Fruit fly (Drosophila melanogaster): ENCODE measurements around the gene CG7627.

CG7627 gene

DNA sequence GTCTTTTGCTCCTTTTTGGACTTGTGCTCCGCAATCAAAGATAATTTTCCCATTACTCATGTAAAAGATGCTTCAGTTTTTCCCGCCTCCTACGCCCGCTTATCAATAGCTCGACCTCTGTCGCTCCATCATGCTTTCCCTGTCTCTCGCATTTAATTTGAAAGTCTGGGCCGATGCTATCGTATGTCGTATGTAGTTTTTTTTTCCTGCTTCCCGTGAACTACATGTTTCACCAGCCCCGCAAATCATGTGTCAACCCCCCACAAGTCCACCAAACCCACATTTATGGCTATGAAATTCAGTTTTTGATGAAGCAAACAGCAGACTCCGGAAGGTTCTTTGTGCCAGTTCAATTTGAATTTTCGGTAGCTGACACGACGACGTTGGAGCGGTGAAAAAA lies 19.9 kb downstream of the CG7627 start, which contains the start of gene CG14273:
Gene CG14273, plus strand, starts transcription at position 301 of the 400 bp plus-strand sequence.
- TF ChIP-seq CG15710 (tag; optimal IDR thresholded peaks at IDR 0.05) = no peak
- no peak for TF ChIP-seq EcR (GFP tag; optimal IDR thresholded peaks at IDR 0.05)
- no peak for TF ChIP-seq Snoo (tag; optimal IDR thresholded peaks at IDR 0.05)
- TF ChIP-seq CG14655 (GFP tag; optimal IDR thresholded peaks at IDR 0.05) = no peak
- no peak for TF ChIP-seq D1 (tag; optimal IDR thresholded peaks at IDR 0.05)
- TF ChIP-seq CG9948 (tag; optimal IDR thresholded peaks at IDR 0.05) = no peak
- TF ChIP-seq CG13204 (GFP tag; optimal IDR thresholded peaks at IDR 0.05) = no peak
- TF ChIP-seq CG10348 (GFP tag; IDR thresholded peaks at IDR 0.05) = no peak
- TF ChIP-seq CG32121 (GFP tag; IDR thresholded peaks at IDR 0.05) = no peak
- TF ChIP-seq CG4496 (GFP tag; IDR thresholded peaks at IDR 0.05) = no peak
- TF ChIP-seq Pif1B (GFP tag; optimal IDR thresholded peaks at IDR 0.05) = no peak
- TF ChIP-seq CG12605 (GFP tag; IDR thresholded peaks at IDR 0.05) = no peak
- no peak for TF ChIP-seq CG34367 (tag; optimal IDR thresholded peaks at IDR 0.05)
- TF ChIP-seq CG17806 (tag; optimal IDR thresholded peaks at IDR 0.05) = no peak
- TF ChIP-seq Ets98B (GFP tag; IDR thresholded peaks at IDR 0.05) = no peak
- TF ChIP-seq Pif1A (GFP tag; optimal IDR thresholded peaks at IDR 0.05) = no peak

DNA sequence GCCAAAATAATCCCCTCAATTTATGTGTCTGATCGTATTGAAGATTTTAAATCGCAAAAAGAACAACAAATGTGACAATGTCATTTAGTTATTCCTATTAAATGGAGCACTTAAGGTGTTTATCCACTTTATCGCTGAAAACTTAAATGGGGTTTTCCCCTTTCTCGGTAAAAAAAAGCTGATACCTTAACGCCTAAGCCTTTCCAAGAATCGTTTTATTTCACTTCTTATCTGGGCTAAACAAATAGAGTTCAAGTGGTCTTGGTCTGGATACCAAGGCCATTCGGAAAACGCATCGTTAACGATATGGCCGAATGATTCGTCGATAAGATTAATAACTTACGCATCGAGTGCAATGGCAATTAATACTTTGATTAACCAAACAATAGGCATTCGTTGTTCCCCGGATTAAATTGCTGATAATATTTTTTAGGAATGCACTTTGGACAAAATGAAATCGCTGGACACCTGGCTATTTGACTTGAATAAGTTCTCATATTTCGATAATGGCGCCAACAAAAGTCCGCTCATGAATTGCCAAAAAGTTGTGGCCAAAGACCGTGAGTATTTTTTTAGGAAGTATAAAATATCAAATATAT lies 22.4 kb downstream of the CG7627 start:
- TF ChIP-seq EcR (GFP tag; optimal IDR thresholded peaks at IDR 0.05) (no peak), Pif1B (GFP tag; optimal IDR thresholded peaks at IDR 0.05) (no peak), D1 (tag; optimal IDR thresholded peaks at IDR 0.05) (no peak), fd96Ca (GFP tag; IDR thresholded peaks at IDR 0.05) (no peak), CG32121 (GFP tag; IDR thresholded peaks at IDR 0.05) (no peak), CG10348 (GFP tag; IDR thresholded peaks at IDR 0.05) (no peak), CG9948 (tag; optimal IDR thresholded peaks at IDR 0.05) (no peak), CG34367 (tag; optimal IDR thresholded peaks at IDR 0.05) (no peak), CG4496 (GFP tag; IDR thresholded peaks at IDR 0.05) (no peak), CG14655 (GFP tag; optimal IDR thresholded peaks at IDR 0.05) (no peak), CG8159 (tag; optimal IDR thresholded peaks at IDR 0.05) (no peak), CG8301 (tag; optimal IDR thresholded peaks at IDR 0.05) (no peak), CG15710 (tag; optimal IDR thresholded peaks at IDR 0.05) (no peak), CG12605 (GFP tag; IDR thresholded peaks at IDR 0.05) (no peak), CG13204 (GFP tag; optimal IDR thresholded peaks at IDR 0.05) (no peak), gl (tag; optimal IDR thresholded peaks at IDR 0.05) (no peak), Ets98B (GFP tag; IDR thresholded peaks at IDR 0.05) (no peak), Pif1A (GFP tag; optimal IDR thresholded peaks at IDR 0.05) (no peak), CG17806 (tag; optimal IDR thresholded peaks at IDR 0.05) (no peak)

DNA sequence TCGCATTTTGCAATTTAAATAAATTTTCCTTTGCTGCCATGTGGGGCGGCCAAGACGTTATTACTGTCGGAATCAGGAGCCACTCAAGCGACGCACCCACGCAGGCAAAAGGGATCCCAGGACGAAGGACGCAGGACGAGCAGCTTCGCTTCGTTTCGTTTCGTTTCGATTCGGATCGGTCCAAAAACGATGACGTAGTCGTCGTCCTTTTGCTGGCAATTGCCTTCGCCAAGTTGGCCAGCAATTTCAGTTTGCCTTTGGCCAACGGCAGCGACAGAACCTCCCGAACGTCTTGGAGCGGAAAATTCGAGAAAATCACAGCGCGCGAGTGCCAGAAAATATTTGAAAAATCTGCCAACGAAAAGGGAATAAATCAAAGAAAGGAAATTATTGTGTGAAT lies 24.2 kb downstream of the CG7627 start, which contains the start of gene witty:
Gene witty, plus strand, starts transcription at position 249 of the 400 bp plus-strand sequence.
- no peak for TF ChIP-seq CG4496 (GFP tag; IDR thresholded peaks at IDR 0.05)
- no peak for TF ChIP-seq CG8301 (tag; optimal IDR thresholded peaks at IDR 0.05)
- TF ChIP-seq CG10348 (GFP tag; IDR thresholded peaks at IDR 0.05) = no peak
- TF ChIP-seq CG17806 (tag; optimal IDR thresholded peaks at IDR 0.05) = no peak
- TF ChIP-seq CG12605 (GFP tag; IDR thresholded peaks at IDR 0.05) = no peak
- no peak for TF ChIP-seq rn (GFP tag; IDR thresholded peaks at IDR 0.05)
- TF ChIP-seq Pif1A (GFP tag; optimal IDR thresholded peaks at IDR 0.05) = no peak
- TF ChIP-seq CG13204 (GFP tag; optimal IDR thresholded peaks at IDR 0.05) = no peak
- TF ChIP-seq D1 (tag; optimal IDR thresholded peaks at IDR 0.05) = no peak
- TF ChIP-seq CG15710 (tag; optimal IDR thresholded peaks at IDR 0.05) = no peak
- no peak for TF ChIP-seq CG14655 (GFP tag; optimal IDR thresholded peaks at IDR 0.05)
- no peak for TF ChIP-seq CG9948 (tag; optimal IDR thresholded peaks at IDR 0.05)
- no peak for TF ChIP-seq CG32121 (GFP tag; IDR thresholded peaks at IDR 0.05)
- no peak for TF ChIP-seq EcR (GFP tag; optimal IDR thresholded peaks at IDR 0.05)
- no peak for TF ChIP-seq Pif1B (GFP tag; optimal IDR thresholded peaks at IDR 0.05)
- TF ChIP-seq CG34367 (tag; optimal IDR thresholded peaks at IDR 0.05) = no peak
- TF ChIP-seq fd96Ca (GFP tag; IDR thresholded peaks at IDR 0.05) = no peak
- TF ChIP-seq CG8159 (tag; optimal IDR thresholded peaks at IDR 0.05) = no peak
- TF ChIP-seq Snoo (tag; optimal IDR thresholded peaks at IDR 0.05) = no peak

DNA sequence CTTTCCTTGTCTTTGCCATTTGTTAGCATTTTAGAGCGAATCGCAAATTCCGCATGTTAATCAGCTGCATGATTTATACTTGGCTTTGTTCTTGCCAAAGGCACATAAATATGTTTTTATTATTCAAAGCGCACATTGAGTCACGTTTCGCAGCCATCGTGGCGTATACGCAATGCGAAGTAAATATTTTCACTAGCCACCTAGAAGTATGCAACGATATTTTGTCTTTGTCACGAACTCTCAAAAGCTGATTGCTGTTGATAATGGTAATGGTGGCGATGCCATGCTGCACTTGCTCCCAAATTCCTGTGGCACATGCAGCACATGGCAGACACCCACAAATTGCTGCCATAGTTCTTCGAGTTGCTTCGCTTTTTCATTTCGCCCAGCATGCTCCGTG lies 27.6 kb downstream of the CG7627 start:
- TF ChIP-seq CG34367 (tag; optimal IDR thresholded peaks at IDR 0.05) = peak; percentile 4
- TF ChIP-seq CG14655 (GFP tag; optimal IDR thresholded peaks at IDR 0.05) = peak; percentile 6
- peak; percentile 11 for TF ChIP-seq Pif1A (GFP tag; optimal IDR thresholded peaks at IDR 0.05)
- no peak for TF ChIP-seq CG9948 (tag; optimal IDR thresholded peaks at IDR 0.05)
- no peak for TF ChIP-seq CG8301 (tag; optimal IDR thresholded peaks at IDR 0.05)
- peak; percentile 81 for TF ChIP-seq CG4496 (GFP tag; IDR thresholded peaks at IDR 0.05)
- no peak for TF ChIP-seq CG17806 (tag; optimal IDR thresholded peaks at IDR 0.05)
- no peak for TF ChIP-seq CG10348 (GFP tag; IDR thresholded peaks at IDR 0.05)
- TF ChIP-seq D1 (tag; optimal IDR thresholded peaks at IDR 0.05) = no peak
- 0 out of 2 replicates have a peak, but pooled peaks have one; percentile 9 for TF ChIP-seq Ets98B (GFP tag; IDR thresholded peaks at IDR 0.05)

DNA sequence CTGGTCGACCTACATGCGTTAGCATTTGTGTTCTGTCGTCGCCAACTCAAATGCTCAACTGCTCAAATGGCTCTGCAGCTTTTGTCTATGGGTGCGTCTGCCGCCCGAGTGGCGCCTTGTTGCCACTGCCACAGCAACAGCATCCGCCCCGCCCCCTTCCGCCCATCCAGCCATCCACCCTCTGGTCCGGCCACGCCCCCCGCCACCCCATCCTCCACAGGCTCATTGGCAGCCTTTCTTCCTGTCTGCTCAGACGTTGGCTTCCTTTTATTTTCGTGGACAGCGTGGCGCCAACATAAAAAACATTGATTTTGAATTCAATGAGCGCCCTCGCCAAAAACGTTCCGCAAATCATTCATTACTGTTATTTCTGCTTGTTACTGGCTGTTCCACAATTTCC lies 28.6 kb downstream of the CG7627 start:
- TF ChIP-seq fd96Ca (GFP tag; IDR thresholded peaks at IDR 0.05) (no peak), CG13204 (GFP tag; optimal IDR thresholded peaks at IDR 0.05) (no peak), CG34367 (tag; optimal IDR thresholded peaks at IDR 0.05) (no peak), Ets98B (GFP tag; IDR thresholded peaks at IDR 0.05) (no peak), gl (tag; optimal IDR thresholded peaks at IDR 0.05) (no peak), CG4496 (GFP tag; IDR thresholded peaks at IDR 0.05) (no peak), CG9948 (tag; optimal IDR thresholded peaks at IDR 0.05) (no peak), CG12605 (GFP tag; IDR thresholded peaks at IDR 0.05) (no peak), CG8159 (tag; optimal IDR thresholded peaks at IDR 0.05) (no peak), CG32121 (GFP tag; IDR thresholded peaks at IDR 0.05) (no peak), CG10348 (GFP tag; IDR thresholded peaks at IDR 0.05) (no peak), CG14655 (GFP tag; optimal IDR thresholded peaks at IDR 0.05) (no peak)

- TF ChIP-seq CG9948 (tag; optimal IDR thresholded peaks at IDR 0.05) (no peak), Snoo (tag; optimal IDR thresholded peaks at IDR 0.05) (no peak), fd96Ca (GFP tag; IDR thresholded peaks at IDR 0.05) (no peak), CG8301 (tag; optimal IDR thresholded peaks at IDR 0.05) (no peak)
Measured at dm6 chr2L:8333185-8333584, 29.1 kb downstream of the CG7627 start.
